Fruit fly (Drosophila melanogaster) whole organism, embryonic: Measurements from ENCODE around the gene Dfd.

Source experiments
- CG10565 ChIP-seq: fragments of 200-800 bp; sonication (Bioruptor generic); optimal IDR thresholded peaks from 3 replicates; lab custom pipeline; 2016; ENCODE audit warnings: missing biosample characterization, mild to moderate bottlenecking, missing genetic modification characterization
- CG13296 ChIP-seq: fragments of 200-800 bp; sonication (Bioruptor generic); optimal IDR thresholded peaks from 3 replicates; lab custom pipeline; 2018; ENCODE audit warnings: missing biosample characterization, mild to moderate bottlenecking, missing genetic modification characterization
- CG14050 ChIP-seq: fragments of 200-800 bp; sonication (Bioruptor generic); IDR thresholded peaks from 3 replicates; pipeline ENCODE4 v1.3.6; 2022; ENCODE audit warnings: missing biosample characterization, missing genetic modification characterization
- CG14441 ChIP-seq: fragments of 200-800 bp; sonication (Bioruptor generic); IDR thresholded peaks from 2 replicates; pipeline ENCODE4 v1.3.6; 2022; ENCODE audit warnings: missing biosample characterization, missing genetic modification characterization
- CG14710 ChIP-seq: fragments of 200-800 bp; sonication (Bioruptor generic); optimal IDR thresholded peaks from 3 replicates; lab custom pipeline; 2019; ENCODE audit warnings: missing biosample characterization, mild to moderate bottlenecking, missing genetic modification characterization, moderate library complexity
- CG15073 ChIP-seq: fragments of 200-800 bp; sonication (Bioruptor generic); optimal IDR thresholded peaks from 2 replicates; lab custom pipeline; 2016; ENCODE audit warnings: missing biosample characterization, missing genetic modification characterization
- CG15479 ChIP-seq: fragments of 200-800 bp; sonication (Bioruptor generic); optimal IDR thresholded peaks from 3 replicates; lab custom pipeline; 2019; ENCODE audit warnings: missing biosample characterization, mild to moderate bottlenecking, missing genetic modification characterization, moderate library complexity
- CG15601 ChIP-seq: fragments of 200-800 bp; sonication (Bioruptor generic); optimal IDR thresholded peaks from 3 replicates; lab custom pipeline; 2019; ENCODE audit warnings: missing biosample characterization, mild to moderate bottlenecking, missing genetic modification characterization, moderate library complexity
- CG17359 ChIP-seq: fragments of 200-800 bp; sonication (Bioruptor generic); optimal IDR thresholded peaks from 3 replicates; lab custom pipeline; 2018; ENCODE audit warnings: missing biosample characterization, mild to moderate bottlenecking, missing genetic modification characterization, moderate library complexity
- CG18599 ChIP-seq: fragments of 200-800 bp; sonication (Bioruptor generic); optimal IDR thresholded peaks from 3 replicates; lab custom pipeline; 2017; ENCODE audit warnings: missing biosample characterization, missing genetic modification characterization, mild to moderate bottlenecking, moderate library complexity, missing genetic modification reagents
- CG2116 ChIP-seq: fragments of 200-800 bp; sonication (Bioruptor generic); optimal IDR thresholded peaks from 3 replicates; lab custom pipeline; 2018; ENCODE audit warnings: missing biosample characterization, mild to moderate bottlenecking, missing genetic modification characterization
- CG34376 ChIP-seq: fragments of 200-800 bp; sonication (Bioruptor generic); optimal IDR thresholded peaks from 2 replicates; lab custom pipeline; 2018; ENCODE audit warnings: missing biosample characterization, mild to moderate bottlenecking, missing genetic modification characterization
- CG9727 ChIP-seq: fragments of 200-800 bp; sonication (Bioruptor generic); optimal IDR thresholded peaks from 3 replicates; lab custom pipeline; 2017; ENCODE audit warnings: missing biosample characterization, mild to moderate bottlenecking, missing genetic modification characterization
- CG9817 ChIP-seq: fragments of 200-800 bp; sonication (Bioruptor generic); optimal IDR thresholded peaks from 2 replicates; lab custom pipeline; 2018; ENCODE audit warnings: missing biosample characterization, mild to moderate bottlenecking, missing genetic modification characterization, moderate library complexity
- Camta ChIP-seq: fragments of 200-800 bp; sonication (Bioruptor generic); optimal IDR thresholded peaks from 2 replicates; lab custom pipeline; 2016; ENCODE audit warnings: missing biosample characterization, missing genetic modification characterization
- Dll ChIP-seq: fragments of 200-800 bp; sonication (Bioruptor generic); IDR thresholded peaks from 4 replicates; pipeline ENCODE4 v1.3.6; 2022; ENCODE audit warnings: missing biosample characterization, missing genetic modification characterization; ENCODE audit not compliant: partially characterized antibody
- E2f2 ChIP-seq: fragments of 200-800 bp; sonication (Bioruptor generic); IDR thresholded peaks from 2 replicates; pipeline ENCODE4 v1.3.6; 2022; ENCODE audit warnings: missing biosample characterization, missing genetic modification characterization
- Gug ChIP-seq: fragments of 200-800 bp; sonication (Bioruptor generic); IDR thresholded peaks from 4 replicates; pipeline ENCODE4 v1.3.6; 2022; ENCODE audit warnings: missing biosample characterization, missing genetic modification characterization
- HLHmδ ChIP-seq: fragments of 200-800 bp; sonication (Bioruptor generic); optimal IDR thresholded peaks from 2 replicates; lab custom pipeline; 2018; ENCODE audit warnings: missing biosample characterization, mild to moderate bottlenecking, missing genetic modification characterization, moderate library complexity
- Lim3 ChIP-seq: fragments of 200-800 bp; sonication (Bioruptor generic); IDR thresholded peaks from 2 replicates; pipeline ENCODE4 v1.3.6; 2022; ENCODE audit warnings: missing biosample characterization, missing genetic modification characterization
- MBD-R2 ChIP-seq: fragments of 200-800 bp; sonication (Bioruptor generic); IDR thresholded peaks from 2 replicates; pipeline ENCODE4 v1.3.6; 2022; ENCODE audit warnings: missing biosample characterization, missing genetic modification characterization
- Optix ChIP-seq: fragments of 200-800 bp; sonication (Bioruptor generic); IDR thresholded peaks from 3 replicates; pipeline ENCODE4 v1.3.6; 2022; ENCODE audit warnings: missing biosample characterization, missing genetic modification characterization
- Rfx ChIP-seq: fragments of 200-800 bp; sonication (Bioruptor generic); IDR thresholded peaks from 2 replicates; pipeline ENCODE4 v1.3.6; 2022; ENCODE audit warnings: missing biosample characterization, missing genetic modification characterization
- Rx ChIP-seq: fragments of 200-800 bp; sonication (Bioruptor generic); IDR thresholded peaks from 2 replicates; pipeline ENCODE4 v1.3.6; 2022; ENCODE audit warnings: missing biosample characterization, missing genetic modification characterization
- Scr ChIP-seq: fragments of 200-800 bp; sonication (Bioruptor generic); IDR thresholded peaks from 2 replicates; pipeline ENCODE4 v1.3.6; 2022; ENCODE audit warnings: missing biosample characterization, missing genetic modification characterization; ENCODE audit not compliant: partially characterized antibody
- Sox102F ChIP-seq: fragments of 200-800 bp; sonication (Bioruptor generic); optimal IDR thresholded peaks from 2 replicates; lab custom pipeline; 2018; ENCODE audit warnings: missing biosample characterization, mild to moderate bottlenecking, missing genetic modification characterization, moderate library complexity
- TFAM ChIP-seq: fragments of 200-800 bp; sonication (Bioruptor generic); optimal IDR thresholded peaks from 2 replicates; lab custom pipeline; 2017; ENCODE audit warnings: missing biosample characterization, missing genetic modification characterization, inconsistent platforms
- Usf ChIP-seq: fragments of 200-800 bp; sonication (Bioruptor generic); optimal IDR thresholded peaks from 2 replicates; lab custom pipeline; 2017; ENCODE audit warnings: missing genotype, missing biosample characterization, missing genetic modification characterization
- Vsx1 ChIP-seq: fragments of 200-800 bp; sonication (Bioruptor generic); optimal IDR thresholded peaks from 2 replicates; lab custom pipeline; 2017; ENCODE audit warnings: missing biosample characterization, mild to moderate bottlenecking, missing genetic modification characterization, missing genetic modification reagents
- abd-A ChIP-seq: fragments of 200-800 bp; sonication (Bioruptor generic); optimal IDR thresholded peaks from 3 replicates; lab custom pipeline; 2019; ENCODE audit warnings: missing biosample characterization, mild to moderate bottlenecking, missing genetic modification characterization, moderate library complexity
- br ChIP-seq: fragments of >200 bp; optimal IDR thresholded peaks from 2 replicates; lab custom pipeline; 2017
- chm ChIP-seq: fragments of 200-800 bp; sonication (Bioruptor generic); IDR thresholded peaks from 2 replicates; pipeline ENCODE4 v1.3.6; 2022; ENCODE audit warnings: missing biosample characterization, missing genetic modification characterization
- eyg ChIP-seq: fragments of 200-800 bp; sonication (Bioruptor generic); optimal IDR thresholded peaks from 3 replicates; lab custom pipeline; 2016; ENCODE audit warnings: missing biosample characterization, missing genetic modification characterization
- gcm ChIP-seq: fragments of 200-800 bp; sonication (Bioruptor generic); optimal IDR thresholded peaks from 2 replicates; lab custom pipeline; 2019; ENCODE audit warnings: missing biosample characterization, mild to moderate bottlenecking, missing genetic modification characterization, moderate library complexity
- grn ChIP-seq: fragments of 200-800 bp; sonication (Bioruptor generic); optimal IDR thresholded peaks from 3 replicates; lab custom pipeline; 2017; ENCODE audit warnings: missing biosample characterization, missing genetic modification characterization
- gro ChIP-seq: fragments of 200-800 bp; sonication (Bioruptor generic); optimal IDR thresholded peaks from 2 replicates; lab custom pipeline; 2016; ENCODE audit warnings: missing biosample characterization, missing genetic modification characterization
- gsb-n ChIP-seq: fragments of 200-800 bp; sonication (Bioruptor generic); optimal IDR thresholded peaks from 3 replicates; lab custom pipeline; 2018; ENCODE audit warnings: missing biosample characterization, mild to moderate bottlenecking, missing genetic modification characterization
- jumu ChIP-seq: fragments of 200-800 bp; sonication (Bioruptor generic); optimal IDR thresholded peaks from 3 replicates; lab custom pipeline; 2016; ENCODE audit warnings: missing biosample characterization, missing genetic modification characterization
- mld ChIP-seq: fragments of 200-800 bp; sonication (Bioruptor generic); IDR thresholded peaks from 3 replicates; pipeline ENCODE4 v1.3.6; 2022; ENCODE audit warnings: missing biosample characterization, missing genetic modification characterization; ENCODE audit not compliant: partially characterized antibody
- pan ChIP-seq, 4 experiments: fragments of >200 bp in 3 of 4; fragments of 200-800 bp in 1 of 4; sonication (Bioruptor generic) in 1 of 4; optimal IDR thresholded peaks in 3 of 4; IDR thresholded peaks in 1 of 4; 2 replicates each; pipeline versions ENCODE4 v1.3.6 to Lab custom; 2017 to 2022; ENCODE audit warnings: missing biosample characterization in 2 of 4, missing genetic modification characterization in 2 of 4, mixed read lengths in 1 of 4
- slbo ChIP-seq: fragments of 200-800 bp; sonication (Bioruptor generic); IDR thresholded peaks from 2 replicates; pipeline ENCODE4 v1.3.6; 2022; ENCODE audit warnings: missing biosample characterization, missing genetic modification characterization
- sna ChIP-seq: fragments of 200-800 bp; sonication (Bioruptor generic); IDR thresholded peaks from 2 replicates; pipeline ENCODE4 v1.3.6; 2022; ENCODE audit warnings: missing biosample characterization, missing genetic modification characterization; ENCODE audit not compliant: partially characterized antibody
- tin ChIP-seq: fragments of 200-800 bp; sonication (Bioruptor generic); optimal IDR thresholded peaks from 3 replicates; lab custom pipeline; 2016; ENCODE audit warnings: missing biosample characterization, missing genetic modification characterization
- tio ChIP-seq: fragments of 200-800 bp; sonication (Bioruptor generic); optimal IDR thresholded peaks from 2 replicates; lab custom pipeline; 2017; ENCODE audit warnings: missing biosample characterization, missing genetic modification characterization, inconsistent platforms
- tna ChIP-seq: fragments of 200-800 bp; sonication (Bioruptor generic); IDR thresholded peaks from 2 replicates; pipeline ENCODE4 v1.3.6; 2022; ENCODE audit warnings: missing biosample characterization, missing genetic modification characterization; ENCODE audit not compliant: partially characterized antibody
- tup ChIP-seq: fragments of 200-800 bp; sonication (Bioruptor generic); optimal IDR thresholded peaks from 2 replicates; lab custom pipeline; 2016; ENCODE audit warnings: missing biosample characterization, mild to moderate bottlenecking, missing genetic modification characterization, moderate library complexity
- tx ChIP-seq: fragments of 200-800 bp; sonication (Bioruptor generic); optimal IDR thresholded peaks from 2 replicates; lab custom pipeline; 2016; ENCODE audit warnings: missing biosample characterization, missing genetic modification characterization
- wek ChIP-seq: fragments of 200-800 bp; sonication (Bioruptor generic); optimal IDR thresholded peaks from 3 replicates; lab custom pipeline; 2018; ENCODE audit warnings: missing biosample characterization, mild to moderate bottlenecking, missing genetic modification characterization, moderate library complexity
- zen ChIP-seq: fragments of 200-800 bp; sonication (Bioruptor generic); optimal IDR thresholded peaks from 3 replicates; lab custom pipeline; 2018; ENCODE audit warnings: missing biosample characterization, mild to moderate bottlenecking, missing genetic modification characterization, moderate library complexity

Gene Dfd

DNA sequence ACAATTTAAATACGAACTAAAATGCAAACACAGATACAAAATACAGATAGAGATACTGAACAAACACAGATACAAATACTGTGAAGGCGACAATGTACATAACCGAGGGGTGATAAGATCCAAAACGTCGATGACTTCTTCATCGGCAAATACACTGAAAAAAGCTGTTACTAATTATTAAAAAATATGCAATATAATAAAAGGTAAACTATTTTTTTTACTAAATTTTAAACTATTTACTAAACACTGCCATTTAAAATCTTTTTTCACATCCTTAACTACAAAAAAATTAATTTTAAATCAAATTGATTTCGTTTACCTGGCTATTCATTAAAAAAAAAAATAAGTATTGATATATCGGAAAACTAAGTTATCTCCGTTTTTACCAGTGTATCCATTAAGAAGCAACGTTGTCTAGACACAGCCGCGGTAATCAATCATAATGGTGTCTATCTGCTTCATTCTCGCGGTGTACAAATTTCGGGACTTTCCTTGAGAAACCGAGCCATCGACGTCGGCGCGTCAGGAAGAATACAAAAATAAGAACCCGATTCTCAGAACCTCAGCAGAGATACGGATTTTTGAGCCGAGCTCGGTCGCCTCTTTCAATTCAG, 28.7 kb upstream of the Dfd start (continued):
- peak; percentile 87 for TF ChIP-seq Sox102F (GFP tag; lab: Kevin White, UChicago)
- TF ChIP-seq Vsx1 (GFP tag; lab: Kevin White, UChicago) = peak; percentile 73
- peak; percentile 91 for TF ChIP-seq CG15479 (GFP tag; lab: Kevin White, UChicago)
- peak; percentile 25 for TF ChIP-seq CG9817
- TF ChIP-seq TFAM (GFP tag; lab: Kevin White, UChicago) = peak; percentile 24
- peak; percentile 84 for TF ChIP-seq tin
- TF ChIP-seq gro (GFP tag; lab: Kevin White, UChicago) = no peak
- TF ChIP-seq CG14050 (GFP tag; lab: Robert Waterston, UW) = no peak
- TF ChIP-seq tx = no peak
- no peak for TF ChIP-seq Optix (GFP tag; lab: Robert Waterston, UW)
- peak; percentile 98 for TF ChIP-seq CG14710
- TF ChIP-seq CG13296 (GFP tag; lab: Kevin White, UChicago) = peak; percentile 26
- no peak; the same call in none of the 2 replicates for TF ChIP-seq E2f2 (GFP tag; lab: Robert Waterston, UW)
- no peak for TF ChIP-seq CG34376 (GFP tag; lab: Kevin White, UChicago)
- TF ChIP-seq wek (GFP tag; lab: Kevin White, UChicago) = peak; percentile 65
- TF ChIP-seq grn = peak; percentile 84
- TF ChIP-seq chm = peak; percentile 88; the same call in 1 of the 2 replicates
- peak; percentile 69 for TF ChIP-seq HLHmδ (GFP tag; lab: Kevin White, UChicago)
- peak; percentile 89 for TF ChIP-seq Usf (GFP tag; lab: Kevin White, UChicago)
- peak; percentile 100 for TF ChIP-seq zen
- TF ChIP-seq CG18599 (GFP tag; lab: Kevin White, UChicago) = peak; percentile 63
- TF ChIP-seq CG10565 (GFP tag; lab: Kevin White, UChicago) = no peak
- TF ChIP-seq gcm (GFP tag; lab: Kevin White, UChicago) = peak; percentile 95
- TF ChIP-seq Camta = peak; percentile 61
- TF ChIP-seq CG9727 (GFP tag; lab: Kevin White, UChicago) = peak; percentile 99
- no peak for TF ChIP-seq pan (optimal IDR thresholded peaks at IDR 0.05; lab: Kevin White, UChicago)
- peak in 1 of 2 experiments; percentile 66 for TF ChIP-seq pan (GFP tag; optimal IDR thresholded peaks at IDR 0.05 in 1 of 2, IDR thresholded peaks at IDR 0.05 in 1 of 2)
- TF ChIP-seq gsb-n = peak; percentile 97
- no peak for TF ChIP-seq sna (GFP tag; lab: Robert Waterston, UW)
- peak; percentile 78 for TF ChIP-seq CG2116 (GFP tag; lab: Kevin White, UChicago)
- TF ChIP-seq tna (GFP tag; lab: Robert Waterston, UW) = no peak
- no peak for TF ChIP-seq br (lab: Kevin White, UChicago)
- peak; percentile 20 for TF ChIP-seq CG15073 (GFP tag; lab: Kevin White, UChicago)
- TF ChIP-seq mld (GFP tag; lab: Robert Waterston, UW) = no peak
- peak; percentile 92 for TF ChIP-seq CG15601 (tag; lab: Kevin White, UChicago)
- TF ChIP-seq slbo (GFP tag; lab: Robert Waterston, UW) = peak; percentile 51
- no peak for TF ChIP-seq Rx (GFP tag; lab: Robert Waterston, UW)
- TF ChIP-seq abd-A = no peak
- TF ChIP-seq jumu (GFP tag; lab: Kevin White, UChicago) = peak; percentile 26
- no peak for TF ChIP-seq MBD-R2 (GFP tag; lab: Robert Waterston, UW)
- TF ChIP-seq Gug (GFP tag; lab: Robert Waterston, UW) = no peak; the same call in 3 of the 4 replicates
- TF ChIP-seq Scr = no peak
- no peak for TF ChIP-seq Dll (GFP tag; lab: Robert Waterston, UW)
- no peak for TF ChIP-seq Lim3 (GFP tag; lab: Robert Waterston, UW)
- peak; percentile 81 for TF ChIP-seq CG17359 (tag; lab: Kevin White, UChicago)
- TF ChIP-seq tup (GFP tag; lab: Kevin White, UChicago) = peak; percentile 51
- TF ChIP-seq tio (GFP tag; lab: Kevin White, UChicago) = peak; percentile 86
- TF ChIP-seq eyg (GFP tag; lab: Kevin White, UChicago) = no peak
- 0 out of 2 replicates have a peak, but pooled peaks have one; percentile 35 for TF ChIP-seq CG14441 (GFP tag; lab: Robert Waterston, UW)
- TF ChIP-seq Rfx = 0 out of 2 replicates have a peak, but pooled peaks have one; percentile 28
